Fruit fly (Drosophila melanogaster): ENCODE data around the gene CG3568.

CG3568 gene

DNA sequence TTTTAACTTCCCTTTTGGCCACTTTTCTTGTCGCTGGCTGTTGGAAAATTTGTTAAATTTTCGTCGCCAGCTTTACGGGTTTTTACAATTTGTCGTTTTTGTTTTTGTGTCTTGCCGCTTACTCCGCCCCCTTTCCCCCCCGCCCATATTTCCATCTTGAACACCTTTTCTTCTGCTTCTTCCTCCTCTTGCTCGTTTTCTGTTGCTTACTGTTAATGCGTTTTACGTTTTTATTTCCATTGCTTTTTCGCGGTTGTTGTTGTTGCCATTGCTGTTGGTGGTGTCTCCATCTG, 48.3 kb downstream of the CG3568 start:
- peak; percentile 69 for TF ChIP-seq CG17385 (GFP tag; optimal IDR thresholded peaks at IDR 0.05)
- no peak for TF ChIP-seq Myb (GFP tag; optimal IDR thresholded peaks at IDR 0.05)
- TF ChIP-seq ind (GFP tag; optimal IDR thresholded peaks at IDR 0.05) = no peak
- no peak for TF ChIP-seq Dref (GFP tag; IDR thresholded peaks at IDR 0.05)
- no peak for TF ChIP-seq CG15479 (GFP tag; optimal IDR thresholded peaks at IDR 0.05)
- TF ChIP-seq CG10654 (GFP tag; optimal IDR thresholded peaks at IDR 0.05) = no peak
- no peak for TF ChIP-seq Antp (GFP tag; optimal IDR thresholded peaks at IDR 0.05)
- no peak for TF ChIP-seq Nf-YB (GFP tag; optimal IDR thresholded peaks at IDR 0.05)
- no peak for TF ChIP-seq BEAF-32 (GFP tag; optimal IDR thresholded peaks at IDR 0.05)
- peak; percentile 64; the same call in 1 of the 2 replicates for TF ChIP-seq CG4360 (GFP tag; IDR thresholded peaks at IDR 0.05)
- no peak for TF ChIP-seq ATbp (GFP tag; optimal IDR thresholded peaks at IDR 0.05)
- peak in 1 of 2 experiments; percentile 62 for TF ChIP-seq eve (GFP tag; optimal IDR thresholded peaks at IDR 0.05)
- TF ChIP-seq CG2678 (tag; optimal IDR thresholded peaks at IDR 0.05) = peak; percentile 6

DNA sequence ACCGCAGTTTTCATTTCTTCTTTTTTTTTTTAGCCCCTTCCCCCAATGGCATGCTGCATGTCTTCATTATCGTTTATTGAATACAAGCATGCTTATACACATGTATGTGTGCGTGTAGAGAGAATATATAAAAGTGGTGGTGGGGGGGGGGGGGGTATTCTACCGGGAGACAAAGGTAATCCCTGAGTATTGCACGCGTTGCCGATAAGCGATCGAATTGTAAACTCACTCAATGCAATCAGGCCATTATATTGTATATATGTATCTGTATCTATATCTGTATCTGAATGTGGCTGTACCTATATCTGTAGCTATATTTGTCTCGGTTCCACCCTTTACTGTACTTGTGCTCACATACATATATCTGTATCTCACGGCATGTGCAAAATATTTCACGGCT, 49.8 kb downstream of the CG3568 start:
- 0 out of 2 replicates have a peak, but pooled peaks have one; percentile 30 for TF ChIP-seq crol (GFP tag; IDR thresholded peaks at IDR 0.05)
- peak; percentile 31 for TF ChIP-seq cg (GFP tag; optimal IDR thresholded peaks at IDR 0.05)
- TF ChIP-seq dimm (GFP tag; IDR thresholded peaks at IDR 0.05) = no peak
